Fruit fly (Drosophila melanogaster) whole organism, pupa: Measurements from ENCODE around the gene Nckx30C.

Experiments
- CG10348 ChIP-seq: fragments of 200-800 bp; sonication (Bioruptor generic); IDR thresholded peaks from 2 replicates; pipeline ENCODE4 v1.3.6; 2022; ENCODE audit warnings: missing biosample characterization, missing genetic modification characterization
- CG12605 ChIP-seq: fragments of 200-800 bp; sonication (Bioruptor generic); IDR thresholded peaks from 2 replicates; pipeline ENCODE4 v1.3.6; 2022; ENCODE audit warnings: missing biosample characterization, missing genetic modification characterization
- Ets98B ChIP-seq: fragments of 200-800 bp; sonication (Bioruptor generic); IDR thresholded peaks from 2 replicates; pipeline ENCODE4 v1.3.6; 2022; ENCODE audit warnings: missing biosample characterization, missing genetic modification characterization

- TF ChIP-seq Ets98B (GFP tag; lab: Robert Waterston, UW) = no peak
- TF ChIP-seq CG12605 = no peak
- no peak for TF ChIP-seq CG10348
These were observed 7.1 kb upstream of the Nckx30C start for dm6 chr2L:9753357-9753756.
